Fruit fly (Drosophila melanogaster): ENCODE measurements around the gene CadN2.

The CadN2 gene

DNA sequence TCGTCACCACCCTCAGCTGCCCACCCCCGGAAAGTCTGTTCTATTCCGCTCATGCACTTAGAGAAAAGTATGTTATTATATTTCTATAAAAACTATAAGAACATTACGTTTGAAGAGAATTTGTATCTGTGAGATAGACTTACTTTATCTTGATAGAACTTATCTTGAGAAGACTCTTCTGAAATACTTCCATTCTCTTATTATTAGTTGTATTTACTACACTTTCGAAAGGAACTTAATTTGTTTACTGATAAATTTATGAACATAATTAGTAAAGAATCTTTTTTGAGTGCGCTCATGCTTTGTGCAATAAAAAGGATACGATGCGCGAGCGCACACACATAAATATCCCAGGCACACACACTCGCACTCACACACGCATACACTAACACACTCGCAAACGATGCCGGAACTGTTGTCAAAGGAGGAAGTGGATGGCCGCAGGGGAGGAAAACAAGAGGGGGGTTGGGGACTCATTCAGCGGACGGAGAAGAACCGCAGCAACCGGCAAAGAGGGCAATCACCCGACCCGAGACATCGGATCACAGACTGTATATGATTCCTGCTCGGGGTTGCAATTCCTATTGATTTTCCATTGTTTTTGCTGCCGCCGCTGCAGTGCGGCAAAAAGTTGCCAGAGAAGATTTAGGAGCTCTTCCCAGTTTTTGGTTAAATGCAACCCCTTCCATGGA, 127.8 kb downstream of the CadN2 start (continued):
- TF ChIP-seq Blimp-1 (GFP tag; optimal IDR thresholded peaks at IDR 0.05): peak; percentile 59
- TF ChIP-seq CG34376 (GFP tag; optimal IDR thresholded peaks at IDR 0.05): no peak
- TF ChIP-seq phol (tag; optimal IDR thresholded peaks at IDR 0.05): peak; percentile 56
- peak in 1 of 2 experiments; percentile 40 for TF ChIP-seq Hr51 (GFP tag; optimal IDR thresholded peaks at IDR 0.05)
- TF ChIP-seq Mes4 (GFP tag; optimal IDR thresholded peaks at IDR 0.05): no peak
- 0 out of 2 replicates have a peak, but pooled peaks have one; percentile 36 for TF ChIP-seq vvl (GFP tag; IDR thresholded peaks at IDR 0.05)
- peak; percentile 52; the same call in 2 of the 3 replicates for TF ChIP-seq CG17361 (GFP tag; IDR thresholded peaks at IDR 0.05)
- TF ChIP-seq ATbp (GFP tag; optimal IDR thresholded peaks at IDR 0.05): peak; percentile 44
- TF ChIP-seq grn (GFP tag; optimal IDR thresholded peaks at IDR 0.05): no peak
- TF ChIP-seq sim (GFP tag; IDR thresholded peaks at IDR 0.05): 0 out of 2 replicates have a peak, but pooled peaks have one; percentile 16
- TF ChIP-seq crol (GFP tag; IDR thresholded peaks at IDR 0.05): peak; percentile 50
- TF ChIP-seq Chrac-16 (GFP tag; optimal IDR thresholded peaks at IDR 0.05): peak; percentile 23

DNA sequence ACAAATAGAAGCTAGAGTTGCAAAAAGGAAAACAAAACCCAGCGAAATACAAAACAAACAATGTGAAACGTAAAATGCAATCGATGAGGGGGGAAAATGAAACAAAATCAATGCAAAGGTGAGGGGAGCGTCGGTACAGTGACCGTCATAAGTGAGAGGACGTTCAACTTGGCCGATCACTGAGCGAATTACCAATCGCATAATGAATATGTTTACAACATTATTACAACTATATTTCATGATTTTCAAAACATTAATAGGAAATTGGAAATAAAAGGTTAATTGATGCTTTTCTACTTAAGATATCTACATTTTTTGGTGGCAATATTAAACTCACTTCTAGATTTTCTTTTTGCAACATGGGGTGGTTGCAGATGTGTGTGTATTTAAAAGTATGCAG, 129.6 kb downstream of the CadN2 start:
- TF ChIP-seq her (GFP tag; optimal IDR thresholded peaks at IDR 0.05) (no peak), Drgx (GFP tag; IDR thresholded peaks at IDR 0.05) (peak; percentile 20; the same call in 1 of the 2 replicates), CG12769 (tag; optimal IDR thresholded peaks at IDR 0.05) (no peak), CG8388 (GFP tag; optimal IDR thresholded peaks at IDR 0.05) (peak; percentile 51), Atf3 (GFP tag; optimal IDR thresholded peaks at IDR 0.05) (no peak), CG18764 (GFP tag; optimal IDR thresholded peaks at IDR 0.05) (no peak), CrebB (tag; optimal IDR thresholded peaks at IDR 0.05) (no peak), bcd (GFP tag; optimal IDR thresholded peaks at IDR 0.05) (no peak), fd3F (GFP tag; optimal IDR thresholded peaks at IDR 0.05) (no peak), bsh (GFP tag; optimal IDR thresholded peaks at IDR 0.05) (peak in 1 of 2 experiments; percentile 8), ken (GFP tag; IDR thresholded peaks at IDR 0.05) (no peak), BtbVII (GFP tag; optimal IDR thresholded peaks at IDR 0.05) (no peak), CG2129 (GFP tag; IDR thresholded peaks at IDR 0.05; ENCODE audit: partially characterized antibody) (no peak), Sin3A (optimal IDR thresholded peaks at IDR 0.05) (no peak), CG10431 (GFP tag; optimal IDR thresholded peaks at IDR 0.05) (no peak), Vsx1 (GFP tag; optimal IDR thresholded peaks at IDR 0.05) (no peak), Kr (GFP tag; optimal IDR thresholded peaks at IDR 0.05) (no peak), zen2 (GFP tag; IDR thresholded peaks at IDR 0.05; ENCODE audit: partially characterized antibody) (no peak), fru (optimal IDR thresholded peaks at IDR 0.05) (no peak), CG2889 (GFP tag; IDR thresholded peaks at IDR 0.05) (no peak), CG11695 (GFP tag; IDR thresholded peaks at IDR 0.05) (peak; percentile 59; the same call in 2 of the 3 replicates), CG11398 (GFP tag; optimal IDR thresholded peaks at IDR 0.05) (no peak), CG11456 (GFP tag; IDR thresholded peaks at IDR 0.05) (no peak), disco-r (GFP tag; optimal IDR thresholded peaks at IDR 0.05) (no peak), CG7357 (GFP tag; IDR thresholded peaks at IDR 0.05) (no peak), gcm (GFP tag; optimal IDR thresholded peaks at IDR 0.05) (no peak), Adf1 (GFP tag; IDR thresholded peaks at IDR 0.05) (no peak), CG10462 (GFP tag; optimal IDR thresholded peaks at IDR 0.05) (no peak), dmrt11E (tag; optimal IDR thresholded peaks at IDR 0.05) (peak; percentile 5), Abd-B (GFP tag; optimal IDR thresholded peaks at IDR 0.05) (no peak), CG10321 (GFP tag; IDR thresholded peaks at IDR 0.05) (no peak), grn (GFP tag; optimal IDR thresholded peaks at IDR 0.05) (no peak), CG12391 (tag; optimal IDR thresholded peaks at IDR 0.05) (no peak), Hey (tag; optimal IDR thresholded peaks at IDR 0.05) (no peak), CG18262 (tag; optimal IDR thresholded peaks at IDR 0.05) (no peak), Opbp (GFP tag; IDR thresholded peaks at IDR 0.05; ENCODE audit: partially characterized antibody) (no peak), nom (GFP tag; optimal IDR thresholded peaks at IDR 0.05) (peak; percentile 23), CG6175 (GFP tag; IDR thresholded peaks at IDR 0.05) (no peak)

Measured in whole organism, embryonic.